Worm (Caenorhabditis elegans): Measurements from ENCODE around the gene D1054.10.

DNA sequence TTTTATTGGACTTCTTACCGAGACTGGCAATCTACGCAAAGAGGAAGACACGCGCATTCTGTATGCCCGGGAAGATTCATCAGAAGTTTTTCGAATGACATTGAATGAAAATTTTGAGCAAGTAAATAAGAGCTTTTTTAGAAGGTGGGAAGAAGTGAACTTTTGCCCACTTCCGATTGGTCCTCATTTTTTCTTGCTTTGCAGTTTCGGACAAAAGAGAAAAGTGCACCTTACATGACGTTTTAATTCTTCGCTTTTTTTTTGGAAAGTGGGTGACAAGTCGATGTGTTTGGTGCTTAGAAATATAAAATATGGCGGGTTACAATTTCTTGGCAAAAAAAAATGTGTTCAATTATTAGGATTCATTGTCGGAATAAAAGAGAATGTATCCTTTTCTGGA is 11.7 kb upstream of the D1054.10 start, which contains the start of gene secs-1:
- TF ChIP-seq ama-1 (optimal IDR thresholded peaks at IDR 0.05) (no peak), ceh-14 (tag; optimal IDR thresholded peaks at IDR 0.05) (no peak)
